Worm (Caenorhabditis elegans) whole organism, young adult: ENCODE measurements around the gene Y54G2A.16.

Experiments
- B0336.3 ChIP-seq: fragments of 200-800 bp; sonication (Bioruptor generic); IDR thresholded peaks from 2 replicates; pipeline ENCODE4 v1.3.6; 2022; ENCODE audit warnings: missing genetic modification characterization, missing compliant biosample characterization
- F22D6.2 ChIP-seq: sonication (generic microtip); optimal IDR thresholded peaks from 2 replicates; lab custom pipeline; 2016; ENCODE audit warnings: mild to moderate bottlenecking, missing genetic modification characterization, missing compliant biosample characterization
- T07F8.4 ChIP-seq: sonication (generic microtip); optimal IDR thresholded peaks from 2 replicates; lab custom pipeline; 2016; ENCODE audit warnings: mild to moderate bottlenecking, missing genetic modification characterization, moderate library complexity, missing compliant biosample characterization
- Y79H2A.3 ChIP-seq: fragments of 200-800 bp; sonication (Bioruptor generic); conservative IDR thresholded peaks from 2 replicates; pipeline ENCODE4 v1.3.6; 2022; ENCODE audit warnings: missing genetic modification reagents, missing genetic modification characterization, missing compliant biosample characterization
- akir-1 ChIP-seq: fragments of 200-800 bp; sonication (Bioruptor generic); optimal IDR thresholded peaks from 2 replicates; lab custom pipeline; 2018; ENCODE audit warnings: mild to moderate bottlenecking, missing genetic modification characterization, moderate library complexity, missing compliant biosample characterization
- atf-7 ChIP-seq: sonication (generic microtip); optimal IDR thresholded peaks from 2 replicates; lab custom pipeline; 2017; ENCODE audit warnings: mild to moderate bottlenecking, missing genetic modification characterization, missing compliant biosample characterization
- attf-6 ChIP-seq: fragments of 200-800 bp; sonication (Bioruptor generic); IDR thresholded peaks from 2 replicates; pipeline ENCODE4 v1.3.6; 2022; ENCODE audit warnings: missing genetic modification reagents, missing genetic modification characterization, missing compliant biosample characterization
- bed-2 ChIP-seq: fragments of 200-800 bp; sonication (Bioruptor generic); IDR thresholded peaks from 2 replicates; pipeline ENCODE4 v1.3.6; 2022; ENCODE audit warnings: missing genetic modification reagents, missing genetic modification characterization, missing compliant biosample characterization
- ceh-100 ChIP-seq: fragments of 200-800 bp; sonication (Bioruptor generic); IDR thresholded peaks from 2 replicates; pipeline ENCODE4 v1.3.6; 2022; ENCODE audit warnings: missing genetic modification reagents, missing genetic modification characterization, missing compliant biosample characterization
- ceh-58 ChIP-seq: fragments of 200-800 bp; sonication (Bioruptor generic); IDR thresholded peaks from 2 replicates; pipeline ENCODE4 v1.3.6; 2022; ENCODE audit warnings: missing genetic modification characterization, missing compliant biosample characterization
- ceh-91 ChIP-seq: fragments of 200-800 bp; sonication (Bioruptor generic); IDR thresholded peaks from 2 replicates; pipeline ENCODE4 v1.3.6; 2022; ENCODE audit warnings: missing genetic modification reagents, missing genetic modification characterization, missing compliant biosample characterization
- dpl-1 ChIP-seq: fragments of 150-350 bp; optimal IDR thresholded peaks from 2 replicates; lab custom pipeline; 2014; ENCODE audit warnings: missing biosample characterization, missing genetic modification reagents, missing genetic modification characterization
- fkh-3 ChIP-seq: sonication (generic microtip); optimal IDR thresholded peaks from 2 replicates; lab custom pipeline; 2016; ENCODE audit warnings: mild to moderate bottlenecking, missing genetic modification characterization, missing compliant biosample characterization
- hlh-12 ChIP-seq: sonication (generic microtip); optimal IDR thresholded peaks from 2 replicates; lab custom pipeline; 2016; ENCODE audit warnings: missing genetic modification characterization, missing compliant biosample characterization
- hlh-26 ChIP-seq: fragments of 200-800 bp; sonication (Bioruptor generic); conservative IDR thresholded peaks from 2 replicates; pipeline ENCODE4 v1.3.6; 2022; ENCODE audit warnings: missing genetic modification reagents, missing genetic modification characterization, missing compliant biosample characterization
- hsf-1 ChIP-seq: fragments of 200-800 bp; sonication (Bioruptor generic); IDR thresholded peaks from 2 replicates; pipeline ENCODE4 v1.3.6; 2022; ENCODE audit warnings: missing genetic modification reagents, missing genetic modification characterization, missing compliant biosample characterization
- lag-1 ChIP-seq: fragments of 200-800 bp; sonication (Bioruptor generic); IDR thresholded peaks from 2 replicates; pipeline ENCODE4 v1.3.6; 2022; ENCODE audit warnings: missing genetic modification reagents, missing genetic modification characterization, missing compliant biosample characterization
- let-526 ChIP-seq: fragments of 200-800 bp; sonication (Bioruptor generic); IDR thresholded peaks from 2 replicates; pipeline ENCODE4 v1.3.6; 2022; ENCODE audit warnings: missing genetic modification reagents, missing genetic modification characterization, missing compliant biosample characterization
- lin-26 ChIP-seq: fragments of 200-800 bp; sonication (Bioruptor generic); IDR thresholded peaks from 2 replicates; pipeline ENCODE4 v1.3.6; 2022; ENCODE audit warnings: missing genetic modification reagents, missing genetic modification characterization, missing compliant biosample characterization
- lin-35 ChIP-seq, 3 experiments: fragments of 150-350 bp in 2 of 3; sonication (generic microtip) in 1 of 3; optimal IDR thresholded peaks; 2 replicates each; lab custom pipeline; 2014 to 2018; ENCODE audit warnings: missing biosample characterization in 3 of 3, missing genetic modification characterization in 3 of 3, missing genetic modification reagents in 3 of 3
- lin-54 ChIP-seq: fragments of 200-800 bp; sonication (Bioruptor generic); optimal IDR thresholded peaks from 2 replicates; lab custom pipeline; 2018; ENCODE audit warnings: mild to moderate bottlenecking, missing genetic modification characterization, missing compliant biosample characterization
- lsl-1 ChIP-seq: fragments of 200-800 bp; sonication (Bioruptor generic); optimal IDR thresholded peaks from 2 replicates; lab custom pipeline; 2018; ENCODE audit warnings: mild to moderate bottlenecking, missing genetic modification characterization, moderate library complexity, missing compliant biosample characterization
- madf-10 ChIP-seq: sonication (generic microtip); optimal IDR thresholded peaks from 2 replicates; lab custom pipeline; 2016; ENCODE audit warnings: mild to moderate bottlenecking, missing genetic modification characterization, missing compliant biosample characterization
- madf-6 ChIP-seq: fragments of 200-800 bp; sonication (Bioruptor generic); IDR thresholded peaks from 2 replicates; pipeline ENCODE4 v1.3.6; 2022; ENCODE audit warnings: missing genetic modification reagents, missing genetic modification characterization, missing compliant biosample characterization
- madf-8 ChIP-seq: fragments of 200-800 bp; sonication (Bioruptor generic); conservative IDR thresholded peaks from 2 replicates; pipeline ENCODE4 v1.3.6; 2022; ENCODE audit warnings: missing genetic modification reagents, missing genetic modification characterization, missing compliant biosample characterization
- nhr-120 ChIP-seq: fragments of 200-800 bp; sonication (Bioruptor generic); IDR thresholded peaks from 2 replicates; pipeline ENCODE4 v1.3.6; 2022; ENCODE audit warnings: missing genetic modification characterization, missing compliant biosample characterization
- nhr-179 ChIP-seq: sonication (generic microtip); optimal IDR thresholded peaks from 2 replicates; lab custom pipeline; 2016; ENCODE audit warnings: mild to moderate bottlenecking, missing genetic modification characterization, missing compliant biosample characterization
- nhr-27 ChIP-seq: fragments of 200-800 bp; sonication (Bioruptor generic); optimal IDR thresholded peaks from 2 replicates; lab custom pipeline; 2018; ENCODE audit warnings: mild to moderate bottlenecking, missing genetic modification characterization, moderate library complexity, missing compliant biosample characterization
- nhr-80 ChIP-seq: sonication (generic microtip); optimal IDR thresholded peaks from 2 replicates; lab custom pipeline; 2016; ENCODE audit warnings: missing genetic modification characterization, missing compliant biosample characterization
- pbrm-1 ChIP-seq: fragments of 200-800 bp; sonication (Bioruptor generic); IDR thresholded peaks from 2 replicates; pipeline ENCODE4 v1.3.6; 2022; ENCODE audit warnings: missing genetic modification reagents, missing genetic modification characterization, missing compliant biosample characterization
- pha-4 ChIP-seq: fragments of 150-350 bp; sonication (generic microtip); optimal IDR thresholded peaks from 2 replicates; lab custom pipeline; 2014; ENCODE audit warnings: missing biosample characterization, missing genetic modification reagents, missing genetic modification characterization
- repo-1 ChIP-seq: sonication (generic microtip); optimal IDR thresholded peaks from 2 replicates; lab custom pipeline; 2017; ENCODE audit warnings: mild to moderate bottlenecking, missing genetic modification characterization, missing compliant biosample characterization
- snpc-4 ChIP-seq, 5 experiments: fragments of 150-350 bp in 1 of 5; sonication (generic microtip) in 4 of 5; optimal IDR thresholded peaks; 2 replicates each; lab custom pipeline; 2014 to 2018; ENCODE audit warnings: missing genetic modification characterization in 5 of 5, missing biosample characterization in 3 of 5, antibody characterized with exemption in 2 of 5, mild to moderate bottlenecking in 2 of 5, missing compliant biosample characterization in 2 of 5, missing genotype in 2 of 5, moderate library complexity in 2 of 5, missing genetic modification reagents in 1 of 5
- somi-1 ChIP-seq: fragments of 200-800 bp; sonication (Bioruptor generic); optimal IDR thresholded peaks from 2 replicates; lab custom pipeline; 2018; ENCODE audit warnings: mild to moderate bottlenecking, missing genetic modification characterization, missing compliant biosample characterization
- sptf-2 ChIP-seq: fragments of 200-800 bp; sonication (Bioruptor generic); optimal IDR thresholded peaks from 2 replicates; lab custom pipeline; 2018; ENCODE audit warnings: mild to moderate bottlenecking, missing genetic modification characterization, missing compliant biosample characterization
- xnd-1 ChIP-seq: sonication (generic microtip); optimal IDR thresholded peaks from 2 replicates; lab custom pipeline; 2016; ENCODE audit warnings: missing genotype, missing genetic modification reagents, missing genetic modification characterization, missing compliant biosample characterization
- zim-3 ChIP-seq: sonication (generic microtip); optimal IDR thresholded peaks from 2 replicates; lab custom pipeline; 2017; ENCODE audit warnings: mild to moderate bottlenecking, missing genetic modification characterization, moderate library complexity, missing compliant biosample characterization
- ztf-18 ChIP-seq: sonication (generic microtip); optimal IDR thresholded peaks from 2 replicates; lab custom pipeline; 2016; ENCODE audit warnings: missing genotype, mild to moderate bottlenecking, missing genetic modification characterization, missing compliant biosample characterization
- ztf-25 ChIP-seq: fragments of 200-800 bp; sonication (Bioruptor generic); IDR thresholded peaks from 2 replicates; pipeline ENCODE4 v1.3.6; 2022; ENCODE audit warnings: missing genetic modification reagents, missing genetic modification characterization, missing compliant biosample characterization
- ztf-26 ChIP-seq: sonication (generic microtip); optimal IDR thresholded peaks from 2 replicates; lab custom pipeline; 2017; ENCODE audit warnings: missing genetic modification characterization, missing compliant biosample characterization
- ztf-3 ChIP-seq: fragments of 200-800 bp; sonication (Bioruptor generic); optimal IDR thresholded peaks from 2 replicates; lab custom pipeline; 2018; ENCODE audit warnings: mild to moderate bottlenecking, missing genetic modification characterization, missing compliant biosample characterization

Gene Y54G2A.16

ce11 chrIV:2887245-2887644, 22.6 kb upstream of the Y54G2A.16 start (continued):
- no peak for TF ChIP-seq ceh-91
- no peak for TF ChIP-seq madf-6 (GFP tag; lab: Robert Waterston, UW)
- no peak for TF ChIP-seq lin-26 (GFP tag; lab: Robert Waterston, UW)
- no peak for TF ChIP-seq ztf-18
- TF ChIP-seq ceh-100 (GFP tag; lab: Robert Waterston, UW) = no peak
- no peak for TF ChIP-seq atf-7 (tag; lab: Kevin White, UChicago)
- TF ChIP-seq, all 124 proteins: peak for 5

- TF ChIP-seq nhr-179 (tag; lab: Kevin White, UChicago) (no peak), T07F8.4 (no peak), ztf-26 (tag; lab: Kevin White, UChicago) (no peak), fkh-3 (tag; lab: Kevin White, UChicago) (no peak), lsl-1 (no peak), hsf-1 (GFP tag; lab: Robert Waterston, UW) (no peak), somi-1 (GFP tag; lab: Kevin White, UChicago) (no peak), lin-54 (GFP tag; lab: Kevin White, UChicago) (no peak), snpc-4 (GFP tag; optimal IDR thresholded peaks at IDR 0.05; lab: Kevin White, UChicago) (no peak), snpc-4 (tag; optimal IDR thresholded peaks at IDR 0.05; lab: Kevin White, UChicago) (no peak), pbrm-1 (no peak), hlh-26 (GFP tag; lab: Robert Waterston, UW) (no peak), zim-3 (tag; lab: Kevin White, UChicago) (no peak), B0336.3 (GFP tag; lab: Robert Waterston, UW) (no peak), sptf-2 (GFP tag; lab: Kevin White, UChicago) (no peak), pha-4 (tag; lab: Kevin White, UChicago) (no peak)
- TF ChIP-seq, all 124 proteins: peak for 0
Measured at ce11 chrIV:2886655-2887054, 22.0 kb upstream of the Y54G2A.16 start, which contains the start of gene dml-1. Gene dml-1 (plus strand): TSS chrIV:2886955.

- TF ChIP-seq ceh-58 (GFP tag; lab: Robert Waterston, UW) (no peak), akir-1 (GFP tag; lab: Kevin White, UChicago) (no peak), madf-10 (tag; lab: Kevin White, UChicago) (no peak), let-526 (GFP tag; lab: Robert Waterston, UW) (no peak), dpl-1 (GFP tag; lab: Kevin White, UChicago) (no peak), madf-8 (GFP tag; lab: Robert Waterston, UW) (no peak), ztf-25 (GFP tag; lab: Robert Waterston, UW) (no peak), lag-1 (GFP tag; lab: Robert Waterston, UW) (no peak)
Measured at ce11 chrIV:2885260-2885659, 20.6 kb upstream of the Y54G2A.16 start.

ce11 chrIV:2858734-2859133, 5.9 kb downstream of the Y54G2A.16 start:
- TF ChIP-seq bed-2 (GFP tag; lab: Robert Waterston, UW) (no peak), nhr-120 (GFP tag; lab: Robert Waterston, UW) (no peak), attf-6 (no peak), repo-1 (no peak), xnd-1 (no peak), somi-1 (GFP tag; lab: Kevin White, UChicago) (no peak), nhr-80 (tag; lab: Kevin White, UChicago) (no peak), hlh-12 (tag; lab: Kevin White, UChicago) (no peak), lin-35 (GFP tag; optimal IDR thresholded peaks at IDR 0.05; lab: Kevin White, UChicago) (no peak), nhr-27 (tag; lab: Kevin White, UChicago) (no peak), fkh-3 (tag; lab: Kevin White, UChicago) (no peak), ztf-26 (tag; lab: Kevin White, UChicago) (no peak), F22D6.2 (tag; lab: Kevin White, UChicago) (no peak), akir-1 (GFP tag; lab: Kevin White, UChicago) (no peak), B0336.3 (GFP tag; lab: Robert Waterston, UW) (no peak), Y79H2A.3 (GFP tag; lab: Robert Waterston, UW) (no peak), ztf-3 (GFP tag; lab: Kevin White, UChicago) (no peak)
